Worm (Caenorhabditis elegans) whole organism, L4 larva: ENCODE data around the gene F58B4.6.

Experiments used
- F10B5.3 ChIP-seq: sonication (generic microtip); optimal IDR thresholded peaks from 2 replicates; lab custom pipeline; 2016; ENCODE audit warnings: mild to moderate bottlenecking, missing genetic modification characterization, missing compliant biosample characterization
- F26F4.8 ChIP-seq: fragments of 200-800 bp; sonication (Bioruptor generic); conservative IDR thresholded peaks from 2 replicates; pipeline ENCODE4 v1.3.6; 2022; ENCODE audit warnings: missing genetic modification characterization, missing compliant biosample characterization
- F37D6.2 ChIP-seq: sonication (generic microtip); optimal IDR thresholded peaks from 2 replicates; lab custom pipeline; 2016; ENCODE audit warnings: mild to moderate bottlenecking, missing genetic modification characterization, missing compliant biosample characterization
- F44E2.7 ChIP-seq: fragments of 200-800 bp; sonication (Bioruptor generic); IDR thresholded peaks from 2 replicates; pipeline ENCODE4 v2.1.2; 2022; ENCODE audit warnings: missing genetic modification characterization, missing compliant biosample characterization
- R02D3.7 ChIP-seq: fragments of 150-350 bp; sonication (generic microtip); optimal IDR thresholded peaks from 3 replicates; lab custom pipeline; 2014; ENCODE audit warnings: missing biosample characterization, missing genetic modification characterization
- T20F7.1 ChIP-seq: fragments of 200-800 bp; sonication (Bioruptor generic); optimal IDR thresholded peaks from 2 replicates; lab custom pipeline; 2018; ENCODE audit warnings: mild to moderate bottlenecking, missing genetic modification characterization, missing compliant biosample characterization
- Y48G9A.11 ChIP-seq: fragments of 200-800 bp; sonication (Bioruptor generic); IDR thresholded peaks from 2 replicates; pipeline ENCODE4 v1.3.6; 2022; ENCODE audit warnings: missing genetic modification reagents, missing genetic modification characterization, missing compliant biosample characterization
- Y5F2A.4 ChIP-seq: fragments of 200-800 bp; sonication (Bioruptor generic); optimal IDR thresholded peaks from 2 replicates; lab custom pipeline; 2018; ENCODE audit warnings: mild to moderate bottlenecking, missing genetic modification characterization, missing compliant biosample characterization
- Y75B8A.6 ChIP-seq: fragments of 200-800 bp; sonication (Bioruptor generic); IDR thresholded peaks from 2 replicates; pipeline ENCODE4 v1.3.6; 2022; ENCODE audit warnings: missing genetic modification reagents, missing genetic modification characterization, missing compliant biosample characterization
- aha-1 ChIP-seq: fragments of 150-350 bp; peaks from one replicate; lab custom pipeline; 2014; ENCODE audit warnings: missing biosample characterization, missing genetic modification characterization
- aly-2 ChIP-seq: sonication (generic microtip); optimal IDR thresholded peaks from 2 replicates; lab custom pipeline; 2018; ENCODE audit warnings: missing biosample characterization, missing genetic modification characterization
- arid-1 ChIP-seq: fragments of 200-800 bp; sonication (Bioruptor generic); conservative IDR thresholded peaks from 2 replicates; pipeline ENCODE4 v1.3.6; 2022; ENCODE audit warnings: missing genetic modification reagents, missing genetic modification characterization, missing compliant biosample characterization
- ceh-28 ChIP-seq: fragments of 150-350 bp; optimal IDR thresholded peaks from 2 replicates; lab custom pipeline; 2014; ENCODE audit warnings: missing biosample characterization, missing genetic modification reagents, missing genetic modification characterization
- ceh-44 ChIP-seq: fragments of 200-800 bp; sonication (Bioruptor generic); IDR thresholded peaks from 2 replicates; pipeline ENCODE4 v1.3.6; 2022; ENCODE audit warnings: missing genetic modification reagents, missing genetic modification characterization, missing compliant biosample characterization
- ceh-62 ChIP-seq: sonication (generic microtip); optimal IDR thresholded peaks from 2 replicates; lab custom pipeline; 2017; ENCODE audit warnings: missing biosample characterization, missing genetic modification characterization
- ceh-82 ChIP-seq: sonication (generic microtip); optimal IDR thresholded peaks from 2 replicates; lab custom pipeline; 2017; ENCODE audit warnings: missing biosample characterization, missing genetic modification characterization
- ctbp-1 ChIP-seq: fragments of 200-800 bp; sonication (Bioruptor generic); IDR thresholded peaks from 2 replicates; pipeline ENCODE4 v1.3.6; 2022; ENCODE audit warnings: missing genetic modification reagents, missing genetic modification characterization, missing compliant biosample characterization
- daf-16 ChIP-seq, 3 experiments: sonication (generic microtip); optimal IDR thresholded peaks; 2 replicates each; lab custom pipeline; 2016 to 2017; ENCODE audit warnings: missing genetic modification characterization in 3 of 3, missing genetic modification reagents in 3 of 3, mild to moderate bottlenecking in 2 of 3, missing compliant biosample characterization in 2 of 3, missing biosample characterization in 1 of 3, moderate library complexity in 1 of 3
- dmd-6 ChIP-seq: fragments of 200-800 bp; sonication (Bioruptor generic); IDR thresholded peaks from 2 replicates; pipeline ENCODE4 v1.3.6; 2022; ENCODE audit warnings: missing genetic modification reagents, missing genetic modification characterization, missing compliant biosample characterization
- dmd-8 ChIP-seq: fragments of 200-800 bp; sonication (Bioruptor generic); IDR thresholded peaks from 2 replicates; pipeline ENCODE4 v1.3.6; 2022; ENCODE audit warnings: missing genetic modification characterization, missing compliant biosample characterization
- duxl-1 ChIP-seq: sonication (generic microtip); optimal IDR thresholded peaks from 2 replicates; lab custom pipeline; 2016; ENCODE audit warnings: mild to moderate bottlenecking, missing genetic modification characterization, moderate library complexity, missing compliant biosample characterization; ENCODE audit not compliant: poor library complexity
- egl-27 ChIP-seq: sonication (generic microtip); optimal IDR thresholded peaks from 3 replicates; lab custom pipeline; 2017; ENCODE audit warnings: missing biosample characterization, missing genetic modification reagents, missing genetic modification characterization
- fos-1 ChIP-seq: fragments of 150-350 bp; optimal IDR thresholded peaks from 2 replicates; lab custom pipeline; 2014; ENCODE audit warnings: missing biosample characterization, missing genetic modification characterization
- hif-1 ChIP-seq, 2 experiments: sonication (generic microtip); optimal IDR thresholded peaks; 2 replicates each; lab custom pipeline; 2016 to 2017; ENCODE audit warnings: missing compliant biosample characterization in 2 of 2, missing genetic modification characterization in 2 of 2, missing genetic modification reagents in 2 of 2, missing genotype in 2 of 2, mild to moderate bottlenecking in 1 of 2
- hlh-30 ChIP-seq: sonication (generic microtip); optimal IDR thresholded peaks from 2 replicates; lab custom pipeline; 2017; ENCODE audit warnings: antibody characterized with exemption, mild to moderate bottlenecking, missing genetic modification characterization, missing compliant biosample characterization; ENCODE audit not compliant: insufficient read depth
- lin-13 ChIP-seq: fragments of 150-350 bp; optimal IDR thresholded peaks from 2 replicates; lab custom pipeline; 2014; ENCODE audit warnings: missing biosample characterization, missing genetic modification reagents, missing genetic modification characterization
- lin-29 ChIP-seq: fragments of 200-800 bp; sonication (Bioruptor generic); IDR thresholded peaks from 2 replicates; pipeline ENCODE4 v1.3.6; 2022; ENCODE audit warnings: missing genetic modification reagents, missing genetic modification characterization, missing compliant biosample characterization
- lsy-2 ChIP-seq, 2 experiments: fragments of 150-350 bp in 1 of 2; sonication (generic microtip) in 1 of 2; optimal IDR thresholded peaks; 2 replicates each; lab custom pipeline; 2014 to 2017; ENCODE audit warnings: missing biosample characterization in 2 of 2, missing genetic modification characterization in 2 of 2
- madf-5 ChIP-seq, 2 experiments: fragments of 200-800 bp; sonication (Bioruptor generic); IDR thresholded peaks; 2 replicates each; pipeline ENCODE4 v1.3.6; 2022; ENCODE audit warnings: missing compliant biosample characterization in 2 of 2, missing genetic modification characterization in 2 of 2
- madf-9 ChIP-seq: fragments of 200-800 bp; sonication (Bioruptor generic); conservative IDR thresholded peaks from 2 replicates; pipeline ENCODE4 v1.3.6; 2022; ENCODE audit warnings: missing genetic modification reagents, missing genetic modification characterization, missing compliant biosample characterization
- mep-1 ChIP-seq: fragments of 150-350 bp; sonication (generic microtip); optimal IDR thresholded peaks from 3 replicates; lab custom pipeline; 2014; ENCODE audit warnings: missing biosample characterization, missing genetic modification characterization
- nhr-11 ChIP-seq: fragments of 150-350 bp; optimal IDR thresholded peaks from 2 replicates; lab custom pipeline; 2014; ENCODE audit warnings: missing biosample characterization, missing genetic modification characterization
- nhr-111 ChIP-seq: fragments of 200-800 bp; sonication (Bioruptor generic); optimal IDR thresholded peaks from 2 replicates; lab custom pipeline; 2018; ENCODE audit warnings: mild to moderate bottlenecking, missing genetic modification characterization, missing compliant biosample characterization
- nhr-25 ChIP-seq: sonication (generic microtip); optimal IDR thresholded peaks from 2 replicates; lab custom pipeline; 2017; ENCODE audit warnings: missing genetic modification characterization, mild to moderate bottlenecking, missing compliant biosample characterization, antibody characterized with exemption, moderate library complexity, borderline replicate concordance; ENCODE audit not compliant: insufficient read depth
- nhr-28 ChIP-seq: fragments of 150-350 bp; optimal IDR thresholded peaks from 2 replicates; lab custom pipeline; 2014; ENCODE audit warnings: missing biosample characterization, missing genetic modification characterization
- nhr-41 ChIP-seq: fragments of 200-800 bp; sonication (Bioruptor generic); IDR thresholded peaks from 2 replicates; pipeline ENCODE4 v1.3.6; 2022; ENCODE audit warnings: missing genetic modification reagents, missing genetic modification characterization, missing compliant biosample characterization
- nhr-42 ChIP-seq: fragments of 200-800 bp; sonication (Bioruptor generic); IDR thresholded peaks from 2 replicates; pipeline ENCODE4 v1.3.6; 2022; ENCODE audit warnings: missing genetic modification characterization, missing compliant biosample characterization
- nhr-48 ChIP-seq: sonication (generic microtip); optimal IDR thresholded peaks from 2 replicates; lab custom pipeline; 2016; ENCODE audit warnings: mild to moderate bottlenecking, missing genetic modification characterization, missing compliant biosample characterization
- nhr-6 ChIP-seq: fragments of 150-350 bp; optimal IDR thresholded peaks from 2 replicates; lab custom pipeline; 2014; ENCODE audit warnings: missing biosample characterization, missing genetic modification characterization
- nhr-77 ChIP-seq: fragments of 150-350 bp; optimal IDR thresholded peaks from 2 replicates; lab custom pipeline; 2014; ENCODE audit warnings: missing biosample characterization, missing genetic modification characterization
- pha-4 ChIP-seq, 2 experiments: fragments of 150-350 bp in 1 of 2; fragments of 200-800 bp in 1 of 2; sonication (Bioruptor generic) in 1 of 2; IDR thresholded peaks in 1 of 2; optimal IDR thresholded peaks in 1 of 2; 2 replicates each; pipeline versions ENCODE4 v1.3.6 to Lab custom; 2014 to 2022; ENCODE audit warnings: missing genetic modification characterization in 2 of 2, missing genetic modification reagents in 2 of 2, missing biosample characterization in 1 of 2, missing compliant biosample characterization in 1 of 2
- php-3 ChIP-seq: fragments of 200-800 bp; sonication (Bioruptor generic); IDR thresholded peaks from 2 replicates; pipeline ENCODE4 v1.3.6; 2022; ENCODE audit warnings: missing genetic modification reagents, missing genetic modification characterization, missing compliant biosample characterization
- rbr-2 ChIP-seq: sonication (generic microtip); optimal IDR thresholded peaks from 2 replicates; lab custom pipeline; 2016; ENCODE audit warnings: missing genotype, missing genetic modification characterization, missing compliant biosample characterization
- set-16 ChIP-seq: fragments of 200-800 bp; sonication (Bioruptor generic); IDR thresholded peaks from 2 replicates; pipeline ENCODE4 v1.3.6; 2022; ENCODE audit warnings: missing genetic modification reagents, missing genetic modification characterization, missing compliant biosample characterization
- snpc-1.2 ChIP-seq: fragments of 200-800 bp; sonication (Bioruptor generic); IDR thresholded peaks from 2 replicates; pipeline ENCODE4 v1.3.6; 2022; ENCODE audit warnings: missing genetic modification reagents, missing genetic modification characterization, missing compliant biosample characterization
- snpc-4 ChIP-seq: fragments of 150-350 bp; optimal IDR thresholded peaks from 2 replicates; lab custom pipeline; 2014; ENCODE audit warnings: missing biosample characterization, missing genetic modification characterization
- unc-130 ChIP-seq: sonication (generic microtip); optimal IDR thresholded peaks from 2 replicates; lab custom pipeline; 2016; ENCODE audit warnings: missing genetic modification reagents, missing genetic modification characterization, missing compliant biosample characterization
- vab-7 ChIP-seq: fragments of 200-800 bp; sonication (Bioruptor generic); IDR thresholded peaks from 2 replicates; pipeline ENCODE4 v1.3.6; 2022; ENCODE audit warnings: missing genetic modification reagents, missing genetic modification characterization, missing compliant biosample characterization
- zag-1 ChIP-seq: fragments of 150-350 bp; optimal IDR thresholded peaks from 2 replicates; lab custom pipeline; 2014; ENCODE audit warnings: missing biosample characterization, missing genetic modification characterization
- zfp-2 ChIP-seq: sonication (generic microtip); optimal IDR thresholded peaks from 2 replicates; lab custom pipeline; 2016; ENCODE audit warnings: mild to moderate bottlenecking, missing genetic modification characterization, missing compliant biosample characterization
- zip-2 ChIP-seq: fragments of 150-350 bp; optimal IDR thresholded peaks from 2 replicates; lab custom pipeline; 2014; ENCODE audit warnings: missing biosample characterization, missing genetic modification characterization

F58B4.6 gene

ce11 chrV:10890980-10891379 lies 33.9 kb upstream of the F58B4.6 start, which contains the start of gene F32D8.12 (continued):
- no peak for TF ChIP-seq Y75B8A.6 (GFP tag; lab: Robert Waterston, UW)
- TF ChIP-seq nhr-25 (tag; lab: Kevin White, UChicago), result no peak
- TF ChIP-seq unc-130 (GFP tag; lab: Kevin White, UChicago), result no peak
- no peak for TF ChIP-seq T20F7.1 (GFP tag; lab: Kevin White, UChicago)
- peak; percentile 47 for TF ChIP-seq nhr-11 (tag; lab: Kevin White, UChicago)
- TF ChIP-seq madf-9 (GFP tag; lab: Robert Waterston, UW), result no peak
- no peak for TF ChIP-seq ceh-44 (GFP tag; lab: Robert Waterston, UW)
- no peak for TF ChIP-seq ceh-62 (tag; lab: Kevin White, UChicago)
- peak; percentile 39 for TF ChIP-seq hlh-30 (tag; lab: Kevin White, UChicago)
- TF ChIP-seq daf-16 (GFP tag; optimal IDR thresholded peaks at IDR 0.05; lab: Kevin White, UChicago), result no peak
- TF ChIP-seq daf-16 (tag; optimal IDR thresholded peaks at IDR 0.05; lab: Kevin White, UChicago), result peak; percentile 58
- TF ChIP-seq F37D6.2, result no peak
- no peak for TF ChIP-seq nhr-6 (tag; lab: Kevin White, UChicago)
- TF ChIP-seq nhr-41, result no peak
- no peak for TF ChIP-seq aly-2 (tag; lab: Kevin White, UChicago)
- no peak for TF ChIP-seq R02D3.7 (tag; lab: Kevin White, UChicago)
- no peak for TF ChIP-seq php-3 (GFP tag; lab: Robert Waterston, UW)
- no peak for TF ChIP-seq snpc-1.2
- no peak for TF ChIP-seq Y5F2A.4 (GFP tag; lab: Kevin White, UChicago)
- no peak for TF ChIP-seq Y48G9A.11
- TF ChIP-seq nhr-111 (GFP tag; lab: Kevin White, UChicago), result no peak
- no peak for TF ChIP-seq madf-5 (GFP tag; IDR thresholded peaks at IDR 0.05; lab: Robert Waterston, UW)
- TF ChIP-seq rbr-2 (tag; lab: Kevin White, UChicago), result no peak
- TF ChIP-seq dmd-6 (GFP tag; lab: Robert Waterston, UW), result peak; percentile 58
- TF ChIP-seq snpc-4, result no peak
- peak; percentile 22 for TF ChIP-seq nhr-77 (tag; lab: Kevin White, UChicago)
- TF ChIP-seq zag-1 (tag; lab: Kevin White, UChicago), result no peak
- TF ChIP-seq hif-1 (tag; optimal IDR thresholded peaks at IDR 0.05; lab: Kevin White, UChicago), result peak in 1 of 2 experiments; percentile 85
- no peak for TF ChIP-seq zip-2 (tag; lab: Kevin White, UChicago)
- peak; percentile 13 for TF ChIP-seq duxl-1 (tag; lab: Kevin White, UChicago)
- TF ChIP-seq set-16 (GFP tag; lab: Robert Waterston, UW), result no peak
- TF ChIP-seq ceh-28 (tag; lab: Kevin White, UChicago), result no peak
- TF ChIP-seq nhr-48 (tag; lab: Kevin White, UChicago), result peak; percentile 6
- peak in 1 of 2 experiments; percentile 57 for TF ChIP-seq lsy-2 (tag; optimal IDR thresholded peaks at IDR 0.05; lab: Kevin White, UChicago)
- peak; percentile 73 for TF ChIP-seq nhr-28 (tag; lab: Kevin White, UChicago)
- no peak for TF ChIP-seq zfp-2 (tag; lab: Kevin White, UChicago)
- no peak for TF ChIP-seq vab-7 (GFP tag; lab: Robert Waterston, UW)
- TF ChIP-seq ceh-82 (tag; lab: Kevin White, UChicago), result no peak
- peak; percentile 34 for TF ChIP-seq mep-1
- no peak for TF ChIP-seq F26F4.8 (GFP tag; lab: Robert Waterston, UW)
- no peak for TF ChIP-seq lin-29 (GFP tag; lab: Robert Waterston, UW)
- peak; percentile 56 for TF ChIP-seq aha-1 (tag; lab: Kevin White, UChicago)
- TF ChIP-seq lin-13, result no peak
- TF ChIP-seq dmd-8 (GFP tag; lab: Robert Waterston, UW), result no peak
- TF ChIP-seq F44E2.7 (GFP tag; lab: Robert Waterston, UW), result no peak
- TF ChIP-seq nhr-42 (GFP tag; lab: Robert Waterston, UW), result no peak
- 0 out of 2 replicates have a peak, but pooled peaks have one; percentile 17 for TF ChIP-seq ctbp-1 (GFP tag; lab: Robert Waterston, UW)
- TF ChIP-seq egl-27 (tag; lab: Kevin White, UChicago), result no peak
- TF ChIP-seq fos-1 (tag; lab: Kevin White, UChicago), result no peak
- no peak for TF ChIP-seq arid-1 (GFP tag; lab: Robert Waterston, UW)
- TF ChIP-seq F10B5.3 (tag; lab: Kevin White, UChicago), result no peak
- TF ChIP-seq pha-4 (GFP tag; IDR thresholded peaks at IDR 0.05; lab: Robert Waterston, UW), result no peak
- no peak for TF ChIP-seq pha-4 (tag; optimal IDR thresholded peaks at IDR 0.05; lab: Kevin White, UChicago)
